Fruit fly (Drosophila melanogaster) whole organism, adult: ENCODE measurements around the gene CG8086.

Experiments
- CG11617 ChIP-seq: fragments of 200-800 bp; sonication (Bioruptor generic); optimal IDR thresholded peaks from 2 replicates; lab custom pipeline; 2017; ENCODE audit warnings: mild to moderate bottlenecking, missing biosample characterization, missing genetic modification reagents, missing genetic modification characterization
- CG12768 ChIP-seq: fragments of 200-800 bp; sonication (Bioruptor generic); optimal IDR thresholded peaks from 2 replicates; lab custom pipeline; 2017; ENCODE audit warnings: missing biosample characterization, missing genetic modification characterization, mild to moderate bottlenecking, moderate library complexity, missing genetic modification reagents
- CG14711 ChIP-seq: fragments of 200-800 bp; sonication (Bioruptor generic); optimal IDR thresholded peaks from 2 replicates; lab custom pipeline; 2018; ENCODE audit warnings: missing biosample characterization, mild to moderate bottlenecking, missing genetic modification characterization, moderate library complexity
- CG1620 ChIP-seq: fragments of 200-800 bp; sonication (Bioruptor generic); optimal IDR thresholded peaks from 2 replicates; lab custom pipeline; 2016; ENCODE audit warnings: missing biosample characterization, missing genetic modification characterization
- CG33017 ChIP-seq: fragments of 200-800 bp; sonication (Bioruptor generic); optimal IDR thresholded peaks from 2 replicates; lab custom pipeline; 2018; ENCODE audit warnings: missing biosample characterization, mild to moderate bottlenecking, missing genetic modification characterization, moderate library complexity
- CG5204 ChIP-seq: fragments of 200-800 bp; sonication (Bioruptor generic); optimal IDR thresholded peaks from 2 replicates; lab custom pipeline; 2016; ENCODE audit warnings: missing biosample characterization, missing genetic modification characterization
- CG7045 ChIP-seq: fragments of 200-800 bp; sonication (Bioruptor generic); optimal IDR thresholded peaks from 2 replicates; lab custom pipeline; 2017; ENCODE audit warnings: missing biosample characterization, mild to moderate bottlenecking, missing genetic modification characterization
- CG7101 ChIP-seq: fragments of 200-800 bp; sonication (Bioruptor generic); optimal IDR thresholded peaks from 2 replicates; lab custom pipeline; 2018; ENCODE audit warnings: missing biosample characterization, mild to moderate bottlenecking, missing genetic modification characterization, moderate library complexity
- Clk ChIP-seq: fragments of 200-800 bp; sonication (Bioruptor generic); optimal IDR thresholded peaks from 2 replicates; lab custom pipeline; 2017; ENCODE audit warnings: missing biosample characterization, missing genetic modification characterization
- Crg-1 ChIP-seq: fragments of 200-800 bp; sonication (Bioruptor generic); optimal IDR thresholded peaks from 2 replicates; lab custom pipeline; 2016; ENCODE audit warnings: missing biosample characterization, missing genetic modification characterization
- Hr96 ChIP-seq: fragments of 200-800 bp; sonication (Bioruptor generic); optimal IDR thresholded peaks from 2 replicates; lab custom pipeline; 2016; ENCODE audit warnings: missing biosample characterization, missing genetic modification characterization
- Mnt ChIP-seq: fragments of 200-800 bp; sonication (Bioruptor generic); optimal IDR thresholded peaks from 2 replicates; lab custom pipeline; 2016; ENCODE audit warnings: missing biosample characterization, mild to moderate bottlenecking, missing genetic modification characterization
- bab1 ChIP-seq: fragments of 200-800 bp; sonication (Bioruptor generic); optimal IDR thresholded peaks from 3 replicates; lab custom pipeline; 2019; ENCODE audit warnings: missing biosample characterization, mild to moderate bottlenecking, missing genetic modification characterization, moderate library complexity
- cic ChIP-seq: fragments of 200-800 bp; sonication (Bioruptor generic); optimal IDR thresholded peaks from 2 replicates; lab custom pipeline; 2017; ENCODE audit warnings: missing biosample characterization, mild to moderate bottlenecking, missing genetic modification characterization, moderate library complexity
- cnc ChIP-seq, 2 experiments: fragments of >200 bp; optimal IDR thresholded peaks; 2 replicates each; lab custom pipeline; 2017
- kay ChIP-seq: fragments of 200-800 bp; sonication (Bioruptor generic); peaks from one replicate; lab custom pipeline; 2016; ENCODE audit warnings: missing biosample characterization, missing genetic modification characterization, borderline replicate concordance
- ovo ChIP-seq: fragments of 200-800 bp; sonication (Bioruptor generic); optimal IDR thresholded peaks from 2 replicates; lab custom pipeline; 2016; ENCODE audit warnings: missing biosample characterization, missing genetic modification characterization
- pad ChIP-seq: fragments of 200-800 bp; sonication (Bioruptor generic); optimal IDR thresholded peaks from 3 replicates; lab custom pipeline; 2017; ENCODE audit warnings: missing biosample characterization, missing genetic modification characterization, mild to moderate bottlenecking, moderate library complexity, missing genetic modification reagents
- tj ChIP-seq: fragments of 200-800 bp; sonication (Bioruptor generic); optimal IDR thresholded peaks from 3 replicates; lab custom pipeline; 2017; ENCODE audit warnings: missing biosample characterization, mild to moderate bottlenecking, missing genetic modification characterization, moderate library complexity
- toe ChIP-seq: fragments of 200-800 bp; sonication (Bioruptor generic); optimal IDR thresholded peaks from 2 replicates; lab custom pipeline; 2016; ENCODE audit warnings: missing biosample characterization, missing genetic modification characterization

Gene CG8086

DNA sequence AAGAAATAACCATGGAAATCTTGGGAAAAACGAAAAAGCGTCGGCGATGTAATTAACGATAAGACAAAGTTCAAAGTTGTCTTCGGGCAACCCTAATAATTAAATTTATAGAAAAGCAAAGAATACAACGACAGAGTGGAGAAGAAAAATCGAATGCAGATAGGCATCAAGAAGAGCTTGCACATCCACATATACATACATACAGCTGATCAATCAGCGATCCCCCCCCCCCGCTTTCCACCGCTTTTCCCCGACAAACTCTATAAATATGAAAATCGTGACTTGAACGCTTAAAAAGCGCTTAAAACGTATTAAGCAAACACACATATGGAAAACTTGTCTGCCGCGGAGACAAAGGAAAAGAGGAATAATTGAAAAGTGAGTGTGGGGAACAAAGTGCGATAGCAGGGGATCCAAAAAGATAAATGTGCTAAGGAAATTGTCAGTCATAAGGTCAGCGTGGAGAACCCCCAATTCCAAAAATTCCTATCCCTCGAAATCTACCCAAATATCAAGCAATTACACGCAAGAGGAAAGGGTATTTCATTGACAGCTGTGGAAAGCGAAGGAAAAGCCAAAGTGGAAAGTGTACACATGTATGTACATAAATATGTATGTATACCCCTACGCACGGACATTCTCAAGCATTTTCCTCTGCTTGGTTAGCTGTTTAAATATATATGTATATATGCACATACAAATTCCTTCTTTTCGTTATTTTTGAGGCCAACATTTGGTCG, 32.2 kb upstream of the CG8086 start:
- TF ChIP-seq Hr96 (no peak), CG33017 (no peak), bab1 (GFP tag; lab: Kevin White, UChicago) (no peak), toe (GFP tag; lab: Kevin White, UChicago) (no peak), pad (GFP tag; lab: Kevin White, UChicago) (no peak), Clk (GFP tag; lab: Kevin White, UChicago) (no peak), CG1620 (no peak), kay (GFP tag; lab: Kevin White, UChicago) (no peak), Mnt (GFP tag; lab: Kevin White, UChicago) (no peak), ovo (GFP tag; lab: Kevin White, UChicago) (no peak), Crg-1 (no peak)

dm6 chr2L:8288087-8288486, 30.8 kb upstream of the CG8086 start:
- TF ChIP-seq ovo (GFP tag; lab: Kevin White, UChicago) (no peak), bab1 (GFP tag; lab: Kevin White, UChicago) (no peak), Clk (GFP tag; lab: Kevin White, UChicago) (no peak), CG5204 (GFP tag; lab: Kevin White, UChicago) (no peak), Crg-1 (no peak)

DNA sequence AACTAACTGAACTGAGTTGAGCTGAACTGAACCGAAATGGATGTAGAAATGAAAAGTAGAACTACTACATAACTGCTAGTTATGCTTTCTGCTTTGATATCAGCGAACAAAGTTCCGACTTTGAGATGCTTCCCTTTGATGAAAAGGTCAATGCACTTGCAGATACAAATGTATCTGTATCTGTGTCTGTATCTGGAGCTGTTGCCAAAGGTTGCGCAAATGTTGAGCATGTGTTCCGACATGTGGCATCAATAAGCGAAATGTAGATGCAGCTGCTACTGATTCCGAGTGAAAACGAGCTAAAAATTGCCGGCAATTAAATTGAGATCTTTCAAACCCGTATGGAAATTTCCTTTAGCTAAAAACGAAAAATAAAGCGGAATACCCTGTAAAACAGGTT, 29.3 kb upstream of the CG8086 start:
- TF ChIP-seq CG7101 (tag; lab: Kevin White, UChicago) = no peak
- no peak for TF ChIP-seq cic (GFP tag; lab: Kevin White, UChicago)
- TF ChIP-seq CG33017 = no peak
- no peak for TF ChIP-seq CG1620
- no peak for TF ChIP-seq CG12768
- no peak for TF ChIP-seq Crg-1
- no peak for TF ChIP-seq CG5204 (GFP tag; lab: Kevin White, UChicago)
- no peak for TF ChIP-seq tj (GFP tag; lab: Kevin White, UChicago)
- no peak for TF ChIP-seq Hr96
- no peak for TF ChIP-seq CG7045 (GFP tag; lab: Kevin White, UChicago)
- TF ChIP-seq CG11617 (GFP tag; lab: Kevin White, UChicago) = no peak

DNA sequence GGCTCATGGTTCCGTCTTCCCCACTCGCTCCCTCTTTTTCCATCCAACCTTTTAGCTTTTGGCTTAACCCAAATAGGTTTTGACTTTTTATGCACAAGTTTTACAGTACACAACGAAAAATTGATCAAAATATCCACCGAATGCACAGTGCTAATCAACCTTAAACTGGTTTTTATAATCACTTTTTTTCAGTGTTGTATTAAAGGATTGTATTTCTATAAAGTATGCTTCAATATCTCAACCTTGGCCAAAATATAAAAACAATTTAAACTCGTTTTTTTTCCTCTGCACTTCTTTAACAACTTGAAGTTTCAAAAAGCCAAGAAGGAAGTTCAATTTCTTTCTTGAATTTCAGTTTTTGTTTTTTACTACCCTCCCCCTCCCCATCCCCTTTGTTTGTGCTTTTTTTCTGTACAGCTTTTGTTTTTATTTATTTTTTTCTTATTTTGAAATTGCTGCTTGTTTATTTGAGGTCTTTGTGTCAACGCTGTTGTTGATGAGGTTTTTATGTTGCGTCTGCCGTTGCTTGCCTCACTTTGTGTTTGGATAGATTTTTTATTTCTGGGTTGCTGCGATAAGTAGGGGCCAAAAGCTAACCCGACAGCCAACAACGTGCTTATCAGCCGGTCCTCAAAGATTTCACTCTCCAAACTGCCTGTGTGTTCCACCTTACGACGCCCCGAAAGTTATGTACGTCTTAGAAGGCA, 27.8 kb upstream of the CG8086 start:
- TF ChIP-seq CG1620 (no peak), tj (GFP tag; lab: Kevin White, UChicago) (no peak), cnc (optimal IDR thresholded peaks at IDR 0.05; lab: Kevin White, UChicago) (no peak), ovo (GFP tag; lab: Kevin White, UChicago) (no peak), Crg-1 (no peak), Hr96 (no peak), CG5204 (GFP tag; lab: Kevin White, UChicago) (no peak), CG33017 (no peak), kay (GFP tag; lab: Kevin White, UChicago) (no peak), CG7045 (GFP tag; lab: Kevin White, UChicago) (no peak), CG14711 (tag; lab: Kevin White, UChicago) (no peak), toe (GFP tag; lab: Kevin White, UChicago) (no peak), CG7101 (tag; lab: Kevin White, UChicago) (no peak), pad (GFP tag; lab: Kevin White, UChicago) (no peak), CG11617 (GFP tag; lab: Kevin White, UChicago) (no peak)

dm6 chr2L:8281872-8282271, 24.6 kb upstream of the CG8086 start:
- TF ChIP-seq cic (GFP tag; lab: Kevin White, UChicago) = no peak
- TF ChIP-seq tj (GFP tag; lab: Kevin White, UChicago) = no peak
- no peak for TF ChIP-seq Clk (GFP tag; lab: Kevin White, UChicago)
- TF ChIP-seq bab1 (GFP tag; lab: Kevin White, UChicago) = no peak

DNA sequence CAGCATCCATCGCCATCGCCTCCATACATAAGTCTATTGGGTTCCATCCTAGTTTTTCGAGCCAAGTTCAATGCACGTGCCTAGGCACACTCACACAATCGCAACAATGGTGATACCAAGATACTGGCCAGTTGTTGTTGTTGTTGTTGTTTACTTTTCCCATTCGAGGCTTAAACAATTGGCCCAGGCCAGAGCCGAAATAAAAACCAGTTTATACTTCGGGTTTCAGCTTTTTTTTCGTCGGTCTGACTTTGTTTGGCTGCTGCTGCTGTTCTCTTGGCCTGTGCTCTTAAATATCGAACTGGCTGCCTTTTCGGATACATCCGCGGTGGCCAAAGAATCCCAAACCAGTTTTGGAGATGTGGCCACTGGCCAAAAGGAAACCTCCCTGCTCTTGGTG, 22.9 kb upstream of the CG8086 start:
- TF ChIP-seq Mnt (GFP tag; lab: Kevin White, UChicago) (no peak), toe (GFP tag; lab: Kevin White, UChicago) (no peak), CG7045 (GFP tag; lab: Kevin White, UChicago) (no peak), CG1620 (no peak), CG5204 (GFP tag; lab: Kevin White, UChicago) (no peak), CG14711 (tag; lab: Kevin White, UChicago) (no peak), cic (GFP tag; lab: Kevin White, UChicago) (no peak), ovo (GFP tag; lab: Kevin White, UChicago) (no peak), CG11617 (GFP tag; lab: Kevin White, UChicago) (no peak), bab1 (GFP tag; lab: Kevin White, UChicago) (no peak), CG7101 (tag; lab: Kevin White, UChicago) (no peak), Crg-1 (no peak), kay (GFP tag; lab: Kevin White, UChicago) (no peak), CG33017 (no peak), cnc (optimal IDR thresholded peaks at IDR 0.05; lab: Kevin White, UChicago) (no peak), tj (GFP tag; lab: Kevin White, UChicago) (no peak), CG12768 (no peak), pad (GFP tag; lab: Kevin White, UChicago) (no peak)
